Fruit fly (Drosophila melanogaster) whole organism, embryonic: Measurements from ENCODE around the gene ago.

Experiments
- Adf1 ChIP-seq: fragments of 200-800 bp; sonication (Bioruptor generic); IDR thresholded peaks from 2 replicates; pipeline ENCODE4 v1.3.6; 2022; ENCODE audit warnings: missing biosample characterization, missing genetic modification characterization
- Atf-2 ChIP-seq: fragments of 200-800 bp; sonication (Bioruptor generic); optimal IDR thresholded peaks from 2 replicates; lab custom pipeline; 2016; ENCODE audit warnings: missing biosample characterization, missing genetic modification characterization
- Atf3 ChIP-seq: fragments of 200-800 bp; sonication (Bioruptor generic); optimal IDR thresholded peaks from 3 replicates; lab custom pipeline; 2016; ENCODE audit warnings: missing biosample characterization, missing genetic modification characterization
- CG10147 ChIP-seq: fragments of 200-800 bp; sonication (Bioruptor generic); optimal IDR thresholded peaks from 2 replicates; lab custom pipeline; 2019; ENCODE audit warnings: missing biosample characterization, mild to moderate bottlenecking, missing genetic modification characterization, moderate library complexity
- CG10565 ChIP-seq: fragments of 200-800 bp; sonication (Bioruptor generic); optimal IDR thresholded peaks from 3 replicates; lab custom pipeline; 2016; ENCODE audit warnings: missing biosample characterization, mild to moderate bottlenecking, missing genetic modification characterization
- CG11723 ChIP-seq: fragments of 200-800 bp; sonication (Bioruptor generic); optimal IDR thresholded peaks from 2 replicates; lab custom pipeline; 2017; ENCODE audit warnings: missing biosample characterization, mild to moderate bottlenecking, missing genetic modification characterization
- CG12104 ChIP-seq: fragments of 200-800 bp; sonication (Bioruptor generic); optimal IDR thresholded peaks from 3 replicates; lab custom pipeline; 2016; ENCODE audit warnings: missing biosample characterization, missing genetic modification characterization
- CG12219 ChIP-seq: fragments of 200-800 bp; sonication (Bioruptor generic); optimal IDR thresholded peaks from 3 replicates; lab custom pipeline; 2018; ENCODE audit warnings: missing biosample characterization, mild to moderate bottlenecking, missing genetic modification characterization
- CG14667 ChIP-seq: fragments of 200-800 bp; sonication (Bioruptor generic); IDR thresholded peaks from 2 replicates; pipeline ENCODE4 v1.3.6; 2022; ENCODE audit warnings: missing biosample characterization, missing genetic modification characterization
- CG14710 ChIP-seq: fragments of 200-800 bp; sonication (Bioruptor generic); optimal IDR thresholded peaks from 3 replicates; lab custom pipeline; 2019; ENCODE audit warnings: missing biosample characterization, mild to moderate bottlenecking, missing genetic modification characterization, moderate library complexity
- CG2129 ChIP-seq: fragments of 200-800 bp; sonication (Bioruptor generic); IDR thresholded peaks from 2 replicates; pipeline ENCODE4 v1.3.6; 2022; ENCODE audit warnings: missing biosample characterization, missing genetic modification characterization; ENCODE audit not compliant: partially characterized antibody
- CG2712 ChIP-seq: fragments of 200-800 bp; optimal IDR thresholded peaks from 3 replicates; lab custom pipeline; 2019; ENCODE audit warnings: missing biosample characterization, mild to moderate bottlenecking, missing genetic modification characterization, moderate library complexity
- CG30431 ChIP-seq: fragments of 200-800 bp; sonication (Bioruptor generic); optimal IDR thresholded peaks from 2 replicates; lab custom pipeline; 2017; ENCODE audit warnings: missing biosample characterization, missing genetic modification characterization
- CG3163 ChIP-seq: fragments of 200-800 bp; sonication (Bioruptor generic); optimal IDR thresholded peaks from 3 replicates; lab custom pipeline; 2016; ENCODE audit warnings: missing biosample characterization, missing genetic modification characterization
- CG32772 ChIP-seq: fragments of 200-800 bp; sonication (Bioruptor generic); IDR thresholded peaks from 2 replicates; pipeline ENCODE4 v1.3.6; 2022; ENCODE audit warnings: missing biosample characterization, missing genetic modification characterization
- CG3407 ChIP-seq: fragments of 200-800 bp; sonication (Bioruptor generic); optimal IDR thresholded peaks from 2 replicates; lab custom pipeline; 2018; ENCODE audit warnings: missing biosample characterization, mild to moderate bottlenecking, missing genetic modification characterization
- CG3726 ChIP-seq: fragments of 200-800 bp; sonication (Bioruptor generic); IDR thresholded peaks from 3 replicates; pipeline ENCODE4, ENCODE4 v1.3.6; 2022; ENCODE audit warnings: missing biosample characterization, missing genetic modification characterization
- CG42726 ChIP-seq: fragments of 200-800 bp; sonication (Bioruptor generic); IDR thresholded peaks from 2 replicates; pipeline ENCODE4 v1.3.6; 2022; ENCODE audit warnings: missing biosample characterization, missing genetic modification characterization; ENCODE audit not compliant: partially characterized antibody
- CG4328 ChIP-seq: fragments of 200-800 bp; sonication (Bioruptor generic); optimal IDR thresholded peaks from 3 replicates; lab custom pipeline; 2017; ENCODE audit warnings: missing biosample characterization, missing genetic modification reagents, missing genetic modification characterization
- CG6254 ChIP-seq: fragments of 200-800 bp; sonication (Bioruptor generic); optimal IDR thresholded peaks from 3 replicates; lab custom pipeline; 2017; ENCODE audit warnings: mild to moderate bottlenecking, missing biosample characterization, missing genetic modification reagents, missing genetic modification characterization
- CG6689 ChIP-seq: fragments of 200-800 bp; sonication (Bioruptor generic); IDR thresholded peaks from 2 replicates; pipeline ENCODE4 v1.3.6; 2022; ENCODE audit warnings: missing biosample characterization, missing genetic modification characterization
- CG7357 ChIP-seq: fragments of 200-800 bp; sonication (Bioruptor generic); IDR thresholded peaks from 3 replicates; pipeline ENCODE4 v1.3.6; 2022; ENCODE audit warnings: missing biosample characterization, missing genetic modification characterization
- CG9609 ChIP-seq: fragments of 200-800 bp; sonication (Bioruptor generic); optimal IDR thresholded peaks from 3 replicates; lab custom pipeline; 2016; ENCODE audit warnings: missing biosample characterization, missing genetic modification characterization
- Chrac-16 ChIP-seq: fragments of 200-800 bp; sonication (Bioruptor generic); optimal IDR thresholded peaks from 3 replicates; lab custom pipeline; 2016; ENCODE audit warnings: missing biosample characterization, missing genetic modification characterization
- D ChIP-seq, 2 experiments: fragments of 200-800 bp in 1 of 2; fragments of >200 bp in 1 of 2; sonication (Bioruptor generic) in 1 of 2; optimal IDR thresholded peaks; 2 replicates in 1 of 2; 3 replicates in 1 of 2; lab custom pipeline; 2017; ENCODE audit warnings: mild to moderate bottlenecking in 1 of 2, missing biosample characterization in 1 of 2, missing genetic modification characterization in 1 of 2, missing genetic modification reagents in 1 of 2
- Drgx ChIP-seq: fragments of 200-800 bp; sonication (Bioruptor generic); IDR thresholded peaks from 2 replicates; pipeline ENCODE4 v1.3.6; 2022; ENCODE audit warnings: missing biosample characterization, missing genetic modification characterization
- E2f2 ChIP-seq: fragments of 200-800 bp; sonication (Bioruptor generic); IDR thresholded peaks from 2 replicates; pipeline ENCODE4 v1.3.6; 2022; ENCODE audit warnings: missing biosample characterization, missing genetic modification characterization
- Fer2 ChIP-seq: fragments of 200-800 bp; sonication (Bioruptor generic); optimal IDR thresholded peaks from 2 replicates; lab custom pipeline; 2018; ENCODE audit warnings: missing biosample characterization, mild to moderate bottlenecking, missing genetic modification characterization, moderate library complexity
- Kr ChIP-seq: fragments of 200-800 bp; sonication (Bioruptor generic); optimal IDR thresholded peaks from 2 replicates; lab custom pipeline; 2017; ENCODE audit warnings: missing biosample characterization, mild to moderate bottlenecking, missing genetic modification characterization
- Lpt ChIP-seq: fragments of >200 bp; optimal IDR thresholded peaks from 2 replicates; lab custom pipeline; 2018; ENCODE audit warnings: missing biosample characterization, missing genetic modification characterization
- Med ChIP-seq: fragments of 200-800 bp; sonication (Bioruptor generic); peaks from one replicate; lab custom pipeline; 2016; ENCODE audit warnings: missing biosample characterization, missing genetic modification characterization, mild to moderate bottlenecking, inconsistent platforms, moderate library complexity
- NfI ChIP-seq: fragments of 200-800 bp; sonication (Bioruptor generic); optimal IDR thresholded peaks from 3 replicates; lab custom pipeline; 2018; ENCODE audit warnings: missing biosample characterization, mild to moderate bottlenecking, missing genetic modification characterization, moderate library complexity
- Optix ChIP-seq: fragments of 200-800 bp; sonication (Bioruptor generic); IDR thresholded peaks from 3 replicates; pipeline ENCODE4 v1.3.6; 2022; ENCODE audit warnings: missing biosample characterization, missing genetic modification characterization
- Poxn ChIP-seq: fragments of 200-800 bp; sonication (Bioruptor generic); IDR thresholded peaks from 2 replicates; pipeline ENCODE4 v1.3.6; 2022; ENCODE audit warnings: missing biosample characterization, missing genetic modification characterization
- Side ChIP-seq: fragments of 200-800 bp; sonication (Bioruptor generic); optimal IDR thresholded peaks from 2 replicates; lab custom pipeline; 2016; ENCODE audit warnings: missing biosample characterization, missing genetic modification characterization
- amos ChIP-seq: fragments of 200-800 bp; sonication (Bioruptor generic); IDR thresholded peaks from 2 replicates; pipeline ENCODE4 v1.3.6; 2022; ENCODE audit warnings: missing biosample characterization, missing genetic modification characterization; ENCODE audit not compliant: partially characterized antibody
- chinmo ChIP-seq: fragments of 200-800 bp; sonication (Bioruptor generic); IDR thresholded peaks from 4 replicates; pipeline ENCODE4 v1.3.6; 2022; ENCODE audit warnings: missing biosample characterization, missing genetic modification characterization; ENCODE audit not compliant: partially characterized antibody
- disco-r ChIP-seq: fragments of 200-800 bp; sonication (Bioruptor generic); optimal IDR thresholded peaks from 2 replicates; lab custom pipeline; 2016; ENCODE audit warnings: missing biosample characterization, missing genetic modification characterization
- dm ChIP-seq: fragments of 200-800 bp; sonication (Bioruptor generic); optimal IDR thresholded peaks from 3 replicates; lab custom pipeline; 2016; ENCODE audit warnings: missing biosample characterization, missing genetic modification characterization
- fd64A ChIP-seq: fragments of 200-800 bp; sonication (Bioruptor generic); optimal IDR thresholded peaks from 3 replicates; lab custom pipeline; 2018; ENCODE audit warnings: missing biosample characterization, mild to moderate bottlenecking, missing genetic modification characterization
- gce ChIP-seq: fragments of 200-800 bp; sonication (Bioruptor generic); IDR thresholded peaks from 3 replicates; pipeline ENCODE4 v1.3.6; 2022; ENCODE audit warnings: missing biosample characterization, missing genetic modification characterization
- ham ChIP-seq: fragments of 200-800 bp; sonication (Bioruptor generic); IDR thresholded peaks from 2 replicates; pipeline ENCODE4 v1.3.6; 2022; ENCODE audit warnings: missing biosample characterization, missing genetic modification characterization
- jing ChIP-seq: fragments of 200-800 bp; sonication (Bioruptor generic); optimal IDR thresholded peaks from 2 replicates; lab custom pipeline; 2018; ENCODE audit warnings: missing biosample characterization, mild to moderate bottlenecking, missing genetic modification characterization
- mirr ChIP-seq: fragments of 200-800 bp; sonication (Bioruptor generic); optimal IDR thresholded peaks from 3 replicates; lab custom pipeline; 2018; ENCODE audit warnings: missing biosample characterization, mild to moderate bottlenecking, missing genetic modification characterization
- mld ChIP-seq: fragments of 200-800 bp; sonication (Bioruptor generic); IDR thresholded peaks from 3 replicates; pipeline ENCODE4 v1.3.6; 2022; ENCODE audit warnings: missing biosample characterization, missing genetic modification characterization; ENCODE audit not compliant: partially characterized antibody
- tgo ChIP-seq: fragments of 200-800 bp; sonication (Bioruptor generic); IDR thresholded peaks from 3 replicates; pipeline ENCODE4 v1.3.6; 2022; ENCODE audit warnings: missing biosample characterization, missing genetic modification characterization
- usp ChIP-seq: fragments of >200 bp; optimal IDR thresholded peaks from 2 replicates; lab custom pipeline; 2017; ENCODE audit warnings: missing biosample characterization, missing genetic modification characterization
- vnd ChIP-seq: fragments of 200-800 bp; sonication (Bioruptor generic); IDR thresholded peaks from 3 replicates; pipeline ENCODE4 v1.3.6; 2022; ENCODE audit warnings: missing biosample characterization, missing genetic modification characterization; ENCODE audit not compliant: partially characterized antibody
- zfh1 ChIP-seq: fragments of 200-800 bp; sonication (Bioruptor generic); IDR thresholded peaks from 3 replicates; pipeline ENCODE4 v1.3.6; 2022; ENCODE audit warnings: missing biosample characterization, missing genetic modification characterization

ago gene

dm6 chr3L:4228187-4228836, 25.8 kb downstream of the ago start (continued):
- TF ChIP-seq CG9609 (GFP tag; lab: Kevin White, UChicago) = peak; percentile 94
- TF ChIP-seq ham = no peak
- TF ChIP-seq CG14667 (GFP tag; lab: Robert Waterston, UW) = peak; percentile 94
- TF ChIP-seq amos (GFP tag; lab: Robert Waterston, UW) = no peak
- TF ChIP-seq Med (GFP tag; lab: Kevin White, UChicago) = peak; percentile 99
- TF ChIP-seq usp (GFP tag; lab: Kevin White, UChicago) = no peak
- TF ChIP-seq NfI (GFP tag; lab: Kevin White, UChicago) = peak; percentile 96
- peak; percentile 99 for TF ChIP-seq Drgx (GFP tag; lab: Robert Waterston, UW)
- TF ChIP-seq Optix (GFP tag; lab: Robert Waterston, UW) = peak; percentile 98
- TF ChIP-seq CG14710 = peak; percentile 96
- peak; percentile 98 for TF ChIP-seq zfh1
- no peak for TF ChIP-seq chinmo (GFP tag; lab: Robert Waterston, UW)
- TF ChIP-seq Atf-2 (GFP tag; lab: Kevin White, UChicago) = peak; percentile 89
- peak; percentile 98 for TF ChIP-seq gce (GFP tag; lab: Robert Waterston, UW)
- peak; percentile 95 for TF ChIP-seq CG3726
- peak; percentile 90 for TF ChIP-seq dm (GFP tag; lab: Kevin White, UChicago)
- peak; percentile 83 for TF ChIP-seq CG3163 (GFP tag; lab: Kevin White, UChicago)
- peak; percentile 90 for TF ChIP-seq CG7357 (GFP tag; lab: Robert Waterston, UW)
- TF ChIP-seq CG3407 (GFP tag; lab: Kevin White, UChicago) = peak; percentile 96
- TF ChIP-seq CG10565 = peak; percentile 77
- TF ChIP-seq Side = peak; percentile 94
- peak; percentile 41; the same call in 1 of the 2 replicates for TF ChIP-seq Poxn
- TF ChIP-seq CG12219 = peak; percentile 97
- TF ChIP-seq CG10147 = peak; percentile 88
- TF ChIP-seq Atf3 (GFP tag; lab: Kevin White, UChicago) = peak; percentile 97
- TF ChIP-seq CG11723 = peak; percentile 96
- peak; percentile 98 for TF ChIP-seq CG2712 (tag; lab: Kevin White, UChicago)
- peak; percentile 93 for TF ChIP-seq CG30431
- TF ChIP-seq mirr (GFP tag; lab: Kevin White, UChicago) = peak; percentile 43
- TF ChIP-seq mld (GFP tag; lab: Robert Waterston, UW) = no peak
- TF ChIP-seq CG6689 = peak; percentile 96
- no peak for TF ChIP-seq CG42726 (GFP tag; lab: Robert Waterston, UW)
- TF ChIP-seq CG4328 (GFP tag; lab: Kevin White, UChicago) = peak; percentile 94
- TF ChIP-seq fd64A (GFP tag; lab: Kevin White, UChicago) = peak; percentile 96
- TF ChIP-seq Kr (GFP tag; lab: Kevin White, UChicago) = peak; percentile 39
- TF ChIP-seq CG32772 (GFP tag; lab: Robert Waterston, UW) = peak; percentile 97
- TF ChIP-seq disco-r = peak; percentile 87
- no peak for TF ChIP-seq D (optimal IDR thresholded peaks at IDR 0.05; lab: Kevin White, UChicago)
- peak; percentile 97 for TF ChIP-seq D (GFP tag; optimal IDR thresholded peaks at IDR 0.05; lab: Kevin White, UChicago)
- peak; percentile 52 for TF ChIP-seq Adf1 (GFP tag; lab: Robert Waterston, UW)
- peak; percentile 97 for TF ChIP-seq jing (GFP tag; lab: Kevin White, UChicago)
- peak; percentile 79 for TF ChIP-seq E2f2 (GFP tag; lab: Robert Waterston, UW)
- TF ChIP-seq CG12104 = peak; percentile 84
- TF ChIP-seq Lpt (GFP tag; lab: Kevin White, UChicago) = no peak
- TF ChIP-seq CG2129 (GFP tag; lab: Robert Waterston, UW) = no peak
- TF ChIP-seq Fer2 (tag; lab: Kevin White, UChicago) = peak; percentile 88
- TF ChIP-seq vnd (GFP tag; lab: Robert Waterston, UW) = no peak
- peak; percentile 96 for TF ChIP-seq tgo (GFP tag; lab: Robert Waterston, UW)
- TF ChIP-seq Chrac-16 (GFP tag; lab: Kevin White, UChicago) = peak; percentile 95
- peak; percentile 96 for TF ChIP-seq CG6254 (GFP tag; lab: Kevin White, UChicago)
